Worm (Caenorhabditis elegans) whole organism, early embryonic: ENCODE results near the gene nsy-4.

ENCODE experiments used
- F13C5.2 ChIP-seq: sonication (generic microtip); optimal IDR thresholded peaks from 2 replicates; lab custom pipeline; 2017; ENCODE audit warnings: mild to moderate bottlenecking, missing genetic modification characterization, inconsistent platforms, missing compliant biosample characterization
- ama-1 ChIP-seq: fragments of 150-350 bp; optimal IDR thresholded peaks from 2 replicates; lab custom pipeline; 2014
- ceh-13 ChIP-seq: fragments of 200-800 bp; sonication (Bioruptor generic); optimal IDR thresholded peaks from 2 replicates; lab custom pipeline; 2018; ENCODE audit warnings: mild to moderate bottlenecking, missing genetic modification characterization, missing compliant biosample characterization
- ceh-36 ChIP-seq: sonication (generic microtip); optimal IDR thresholded peaks from 2 replicates; lab custom pipeline; 2016; ENCODE audit warnings: missing genetic modification characterization, inconsistent platforms, missing compliant biosample characterization
- ets-7 ChIP-seq: sonication (generic microtip); optimal IDR thresholded peaks from 2 replicates; lab custom pipeline; 2016; ENCODE audit warnings: missing genotype, missing genetic modification characterization, missing compliant biosample characterization
- flt-1 ChIP-seq: fragments of 200-800 bp; sonication (Bioruptor generic); IDR thresholded peaks from 2 replicates; pipeline ENCODE4 v1.3.6; 2022; ENCODE audit warnings: missing genetic modification characterization, missing compliant biosample characterization
- hmbx-1 ChIP-seq: sonication (generic microtip); optimal IDR thresholded peaks from 2 replicates; lab custom pipeline; 2016; ENCODE audit warnings: mild to moderate bottlenecking, missing genetic modification characterization, missing compliant biosample characterization
- hmg-4 ChIP-seq: fragments of 200-800 bp; sonication (Bioruptor generic); optimal IDR thresholded peaks from 2 replicates; lab custom pipeline; 2018; ENCODE audit warnings: mild to moderate bottlenecking, missing genetic modification characterization, missing compliant biosample characterization
- hnd-1 ChIP-seq: sonication (generic microtip); optimal IDR thresholded peaks from 2 replicates; lab custom pipeline; 2016; ENCODE audit warnings: missing genetic modification characterization, missing compliant biosample characterization
- pes-1 ChIP-seq: fragments of 200-800 bp; sonication (Bioruptor generic); IDR thresholded peaks from 2 replicates; pipeline ENCODE4 v1.3.6; 2022; ENCODE audit warnings: missing genetic modification reagents, missing genetic modification characterization, missing compliant biosample characterization
- sea-1 ChIP-seq: fragments of 200-800 bp; sonication (Bioruptor generic); conservative IDR thresholded peaks from 2 replicates; pipeline ENCODE4 v1.3.6; 2022; ENCODE audit warnings: missing genetic modification characterization, missing compliant biosample characterization
- tbx-11 ChIP-seq: fragments of 200-800 bp; sonication (Bioruptor generic); IDR thresholded peaks from 2 replicates; pipeline ENCODE4 v1.3.6; 2022; ENCODE audit warnings: missing genetic modification characterization, missing compliant biosample characterization
- tbx-37 ChIP-seq: fragments of 200-800 bp; sonication (Bioruptor generic); conservative IDR thresholded peaks from 2 replicates; pipeline ENCODE4 v1.3.6; 2022; ENCODE audit warnings: missing genetic modification reagents, missing genetic modification characterization, missing compliant biosample characterization
- tra-4 ChIP-seq: sonication (generic microtip); optimal IDR thresholded peaks from 2 replicates; lab custom pipeline; 2017; ENCODE audit warnings: missing genetic modification characterization, missing compliant biosample characterization

DNA sequence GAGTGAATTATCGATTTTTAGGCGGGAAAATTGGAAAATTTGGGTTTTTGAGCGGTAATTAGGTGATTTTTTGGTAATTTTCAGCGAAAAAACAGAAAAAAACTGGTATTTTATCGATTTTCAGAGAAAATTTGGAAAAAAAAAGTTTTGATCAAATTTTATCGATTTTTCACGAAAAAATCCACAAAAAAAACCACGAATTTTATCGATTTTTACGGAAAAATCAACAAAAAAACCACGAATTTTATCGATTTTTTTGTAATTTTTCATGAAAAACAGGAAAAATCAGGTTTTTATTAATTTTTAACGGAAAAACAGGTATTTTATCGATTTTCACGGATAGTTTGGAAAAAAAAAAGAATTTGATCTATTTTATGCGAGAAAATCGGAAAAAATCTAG, 8.2 kb upstream of the nsy-4 start:
- TF ChIP-seq hmbx-1 (tag; lab: Kevin White, UChicago) (no peak), ama-1 (lab: Kevin White, UChicago) (no peak), sea-1 (GFP tag; lab: Robert Waterston, UW) (no peak), tbx-37 (GFP tag; lab: Robert Waterston, UW) (no peak), tbx-11 (no peak), F13C5.2 (tag; lab: Kevin White, UChicago) (no peak), ceh-13 (GFP tag; lab: Kevin White, UChicago) (no peak), ceh-36 (no peak), flt-1 (no peak), ets-7 (tag; lab: Kevin White, UChicago) (no peak), hnd-1 (no peak), hmg-4 (GFP tag; lab: Kevin White, UChicago) (no peak), pes-1 (no peak), tra-4 (tag; lab: Kevin White, UChicago) (no peak)
